Worm (Caenorhabditis elegans) whole organism, L1 larva: ENCODE measurements around the gene Y39B6A.29.

Experiments used
- C16A3.4 ChIP-seq: fragments of 150-350 bp; optimal IDR thresholded peaks from 2 replicates; lab custom pipeline; 2014; ENCODE audit warnings: missing biosample characterization, missing genetic modification characterization
- C34B4.2 ChIP-seq: sonication (generic microtip); optimal IDR thresholded peaks from 2 replicates; lab custom pipeline; 2017; ENCODE audit warnings: mild to moderate bottlenecking, missing genetic modification characterization, missing compliant biosample characterization
- aha-1 ChIP-seq: fragments of 150-350 bp; optimal IDR thresholded peaks from 2 replicates; lab custom pipeline; 2014; ENCODE audit warnings: missing biosample characterization, missing genetic modification characterization
- aly-2 ChIP-seq: fragments of 150-350 bp; optimal IDR thresholded peaks from 2 replicates; lab custom pipeline; 2014; ENCODE audit warnings: missing biosample characterization, missing genetic modification characterization
- ama-1 ChIP-seq: fragments of 150-350 bp; optimal IDR thresholded peaks from 2 replicates; lab custom pipeline; 2014
- blmp-1 ChIP-seq: fragments of 150-350 bp; optimal IDR thresholded peaks from 2 replicates; lab custom pipeline; 2014; ENCODE audit warnings: missing biosample characterization, missing genetic modification characterization
- ceh-63 ChIP-seq: fragments of 200-800 bp; sonication (Bioruptor generic); optimal IDR thresholded peaks from 2 replicates; lab custom pipeline; 2018; ENCODE audit warnings: mild to moderate bottlenecking, missing genetic modification characterization, missing compliant biosample characterization
- ceh-82 ChIP-seq, 3 experiments: fragments of 150-350 bp in 1 of 3; sonication (generic microtip) in 2 of 3; optimal IDR thresholded peaks; 2 replicates each; lab custom pipeline; 2014 to 2017; ENCODE audit warnings: missing biosample characterization in 3 of 3, missing genetic modification characterization in 3 of 3
- ceh-88 ChIP-seq: fragments of 200-800 bp; sonication (Bioruptor generic); IDR thresholded peaks from 2 replicates; pipeline ENCODE4 v1.3.6; 2022; ENCODE audit warnings: missing genetic modification characterization, missing compliant biosample characterization
- ces-1 ChIP-seq: fragments of 150-350 bp; optimal IDR thresholded peaks from 2 replicates; lab custom pipeline; 2014; ENCODE audit warnings: missing biosample characterization, missing genetic modification reagents, missing genetic modification characterization
- dsc-1 ChIP-seq: sonication (generic microtip); optimal IDR thresholded peaks from 2 replicates; lab custom pipeline; 2016; ENCODE audit warnings: mild to moderate bottlenecking, missing genetic modification characterization, missing compliant biosample characterization
- efl-1 ChIP-seq, 4 experiments: fragments of 150-350 bp; optimal IDR thresholded peaks in 3 of 4; peaks in 1 of 4; 1 replicate in 1 of 4; 2 replicates in 3 of 4; lab custom pipeline; 2014; ENCODE audit warnings: missing biosample characterization in 2 of 4, missing genetic modification characterization in 2 of 4, missing genetic modification reagents in 2 of 4
- egl-13 ChIP-seq: sonication (generic microtip); optimal IDR thresholded peaks from 2 replicates; lab custom pipeline; 2016; ENCODE audit warnings: missing genotype, missing genetic modification reagents, missing genetic modification characterization, missing compliant biosample characterization
- egl-27 ChIP-seq, 2 experiments: fragments of 150-350 bp in 1 of 2; sonication (generic microtip); optimal IDR thresholded peaks; 3 replicates each; lab custom pipeline; 2017 to 2018; ENCODE audit warnings: missing biosample characterization in 2 of 2, missing genetic modification characterization in 2 of 2, missing genetic modification reagents in 2 of 2
- elt-2 ChIP-seq: sonication (generic microtip); optimal IDR thresholded peaks from 2 replicates; lab custom pipeline; 2016; ENCODE audit warnings: missing genetic modification characterization, mild to moderate bottlenecking, inconsistent platforms, missing compliant biosample characterization, missing genetic modification reagents
- elt-3 ChIP-seq, 6 experiments: fragments of 150-350 bp in 1 of 6; sonication (generic microtip); optimal IDR thresholded peaks; 2 replicates each; lab custom pipeline; 2017 to 2018; ENCODE audit warnings: missing biosample characterization in 6 of 6, missing genetic modification characterization in 6 of 6, inconsistent platforms in 1 of 6
- ets-5 ChIP-seq: fragments of 200-800 bp; sonication (Bioruptor generic); IDR thresholded peaks from 2 replicates; pipeline ENCODE4 v1.3.6; 2022; ENCODE audit warnings: missing genetic modification characterization, missing compliant biosample characterization
- fkh-4 ChIP-seq: sonication (generic microtip); optimal IDR thresholded peaks from 2 replicates; lab custom pipeline; 2016; ENCODE audit warnings: missing compliant biosample characterization, missing genetic modification characterization, borderline replicate concordance
- fkh-8 ChIP-seq: sonication (generic microtip); optimal IDR thresholded peaks from 2 replicates; lab custom pipeline; 2016; ENCODE audit warnings: mild to moderate bottlenecking, missing genetic modification characterization, missing compliant biosample characterization
- grh-1 ChIP-seq: fragments of 200-800 bp; sonication (Bioruptor generic); IDR thresholded peaks from 2 replicates; pipeline ENCODE4 v1.3.6; 2022; ENCODE audit warnings: missing genetic modification reagents, missing genetic modification characterization, missing compliant biosample characterization
- hlh-4 ChIP-seq: sonication (generic microtip); optimal IDR thresholded peaks from 2 replicates; lab custom pipeline; 2016; ENCODE audit warnings: mild to moderate bottlenecking, missing genetic modification characterization, missing compliant biosample characterization
- irx-1 ChIP-seq: sonication (generic microtip); optimal IDR thresholded peaks from 2 replicates; lab custom pipeline; 2016; ENCODE audit warnings: missing genetic modification characterization, missing compliant biosample characterization
- isw-1 ChIP-seq: fragments of 200-800 bp; sonication (Bioruptor generic); IDR thresholded peaks from 2 replicates; pipeline ENCODE4 v1.3.6; 2022; ENCODE audit warnings: missing genetic modification characterization, missing compliant biosample characterization
- lin-14 ChIP-seq: fragments of 200-800 bp; sonication (Bioruptor generic); optimal IDR thresholded peaks from 2 replicates; lab custom pipeline; 2018; ENCODE audit warnings: mild to moderate bottlenecking, missing genetic modification characterization, moderate library complexity, missing compliant biosample characterization
- lin-35 ChIP-seq, 2 experiments: fragments of 150-350 bp; optimal IDR thresholded peaks; 2 replicates each; lab custom pipeline; 2014; ENCODE audit warnings: missing biosample characterization in 2 of 2, missing genetic modification characterization in 2 of 2, missing genetic modification reagents in 2 of 2
- lin-39 ChIP-seq: fragments of 150-350 bp; optimal IDR thresholded peaks from 2 replicates; lab custom pipeline; 2014; ENCODE audit warnings: missing biosample characterization, missing genetic modification reagents, missing genetic modification characterization
- lir-3 ChIP-seq: sonication (generic microtip); optimal IDR thresholded peaks from 2 replicates; lab custom pipeline; 2016; ENCODE audit warnings: mild to moderate bottlenecking, missing genetic modification characterization, moderate library complexity, missing compliant biosample characterization; ENCODE audit not compliant: poor library complexity
- lsy-2 ChIP-seq, 2 experiments: fragments of 150-350 bp; optimal IDR thresholded peaks; 2 replicates each; lab custom pipeline; 2014; ENCODE audit warnings: missing biosample characterization in 2 of 2, missing genetic modification characterization in 2 of 2
- mef-2 ChIP-seq: fragments of 150-350 bp; optimal IDR thresholded peaks from 2 replicates; lab custom pipeline; 2014; ENCODE audit warnings: missing biosample characterization, missing genetic modification characterization
- mep-1 ChIP-seq: fragments of 150-350 bp; optimal IDR thresholded peaks from 2 replicates; lab custom pipeline; 2014; ENCODE audit warnings: missing biosample characterization, missing genetic modification characterization
- nhr-11 ChIP-seq: fragments of 150-350 bp; optimal IDR thresholded peaks from 2 replicates; lab custom pipeline; 2014; ENCODE audit warnings: missing biosample characterization, missing genetic modification characterization
- nhr-12 ChIP-seq: sonication (generic microtip); optimal IDR thresholded peaks from 2 replicates; lab custom pipeline; 2017; ENCODE audit warnings: missing biosample characterization, missing genetic modification characterization
- nhr-19 ChIP-seq: fragments of 200-800 bp; sonication (Bioruptor generic); conservative IDR thresholded peaks from 2 replicates; pipeline ENCODE4 v1.3.6; 2022; ENCODE audit warnings: missing genetic modification characterization, missing compliant biosample characterization
- nhr-20 ChIP-seq: sonication (generic microtip); optimal IDR thresholded peaks from 2 replicates; lab custom pipeline; 2016; ENCODE audit warnings: mild to moderate bottlenecking, missing genetic modification characterization, missing compliant biosample characterization
- nhr-71 ChIP-seq: sonication (generic microtip); optimal IDR thresholded peaks from 2 replicates; lab custom pipeline; 2016; ENCODE audit warnings: mild to moderate bottlenecking, missing genetic modification characterization, moderate library complexity, missing compliant biosample characterization
- nhr-76 ChIP-seq: sonication (generic microtip); optimal IDR thresholded peaks from 2 replicates; lab custom pipeline; 2017; ENCODE audit warnings: missing biosample characterization, missing genetic modification characterization
- nhr-77 ChIP-seq: fragments of 150-350 bp; optimal IDR thresholded peaks from 2 replicates; lab custom pipeline; 2014; ENCODE audit warnings: missing biosample characterization, missing genetic modification characterization
- nhr-84 ChIP-seq: sonication (generic microtip); optimal IDR thresholded peaks from 2 replicates; lab custom pipeline; 2017; ENCODE audit warnings: missing biosample characterization, missing genetic modification characterization
- nhr-85 ChIP-seq: sonication (generic microtip); peaks from one replicate; lab custom pipeline; 2016; ENCODE audit warnings: missing genetic modification characterization, inconsistent platforms, missing compliant biosample characterization
- nhr-90 ChIP-seq: sonication (generic microtip); optimal IDR thresholded peaks from 2 replicates; lab custom pipeline; 2016; ENCODE audit warnings: mild to moderate bottlenecking, missing genetic modification characterization, missing compliant biosample characterization; ENCODE audit not compliant: poor library complexity
- rnt-1 ChIP-seq: sonication (generic microtip); optimal IDR thresholded peaks from 2 replicates; lab custom pipeline; 2016; ENCODE audit warnings: mild to moderate bottlenecking, missing genetic modification characterization, moderate library complexity, missing compliant biosample characterization
- skn-1 ChIP-seq: fragments of 150-350 bp; optimal IDR thresholded peaks from 2 replicates; lab custom pipeline; 2014; ENCODE audit warnings: missing biosample characterization, missing genetic modification characterization
- sox-4 ChIP-seq: sonication (generic microtip); optimal IDR thresholded peaks from 2 replicates; lab custom pipeline; 2016; ENCODE audit warnings: missing genetic modification characterization, missing compliant biosample characterization
- sptf-1 ChIP-seq: fragments of 150-350 bp; optimal IDR thresholded peaks from 2 replicates; lab custom pipeline; 2014; ENCODE audit warnings: missing biosample characterization, missing genetic modification characterization
- swsn-7 ChIP-seq: sonication (generic microtip); optimal IDR thresholded peaks from 2 replicates; lab custom pipeline; 2016; ENCODE audit warnings: missing genetic modification characterization, missing compliant biosample characterization
- vab-15 ChIP-seq: sonication (generic microtip); optimal IDR thresholded peaks from 2 replicates; lab custom pipeline; 2017; ENCODE audit warnings: missing genotype, mild to moderate bottlenecking, missing genetic modification characterization, missing compliant biosample characterization
- zag-1 ChIP-seq: fragments of 150-350 bp; optimal IDR thresholded peaks from 2 replicates; lab custom pipeline; 2014; ENCODE audit warnings: missing biosample characterization, missing genetic modification characterization
- ztf-11 ChIP-seq, 2 experiments: sonication (generic microtip); optimal IDR thresholded peaks; 2 replicates each; lab custom pipeline; 2016 to 2017; ENCODE audit warnings: missing genetic modification characterization in 2 of 2, missing biosample characterization in 1 of 2, missing compliant biosample characterization in 1 of 2

Y39B6A.29 gene

DNA sequence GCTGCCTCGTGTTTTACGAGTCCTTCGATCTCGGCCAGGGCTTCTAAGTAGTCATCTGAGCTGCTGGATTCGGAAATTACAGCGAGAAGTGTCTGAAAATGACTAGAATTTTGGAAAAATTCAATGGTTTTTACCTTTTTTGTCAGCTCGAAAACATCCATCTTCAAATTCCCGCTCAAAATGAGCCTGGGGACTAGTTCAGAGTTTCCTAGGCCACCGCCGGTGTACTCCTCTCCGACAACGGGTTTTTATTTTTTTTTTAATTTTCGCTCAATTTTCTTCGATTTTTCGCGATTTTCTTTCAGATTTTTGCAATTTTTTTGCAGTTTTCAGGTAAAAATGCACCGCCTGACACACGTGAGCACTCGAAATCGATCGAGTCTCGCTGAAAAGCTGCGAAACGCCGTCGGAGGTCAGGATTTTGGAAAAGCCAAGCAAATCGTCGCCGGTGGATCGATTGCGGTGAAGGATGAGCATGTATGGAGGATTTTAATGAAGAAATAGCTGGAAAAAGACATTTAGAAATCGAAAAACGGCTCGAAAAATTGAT lies 43.5 kb downstream of the Y39B6A.29 start, which contains the start of the genes mrps-35 and sws-1 (continued):
- no peak for TF ChIP-seq sptf-1 (tag; lab: Kevin White, UChicago)
- TF ChIP-seq ceh-82 (tag; optimal IDR thresholded peaks at IDR 0.05; lab: Kevin White, UChicago): peak; percentile 20 to 79 (median 68)
- TF ChIP-seq nhr-12 (tag; lab: Kevin White, UChicago): no peak
- peak in 1 of 2 experiments; percentile 95 for TF ChIP-seq ztf-11 (tag; optimal IDR thresholded peaks at IDR 0.05; lab: Kevin White, UChicago)
- TF ChIP-seq ama-1: no peak
- peak; percentile 26 for TF ChIP-seq lin-39 (tag; lab: Kevin White, UChicago)
- peak; percentile 94 for TF ChIP-seq nhr-85 (tag; lab: Kevin White, UChicago)
- peak; percentile 69 for TF ChIP-seq grh-1 (GFP tag; lab: Robert Waterston, UW)
- peak; percentile 79 for TF ChIP-seq nhr-20
- TF ChIP-seq irx-1: peak; percentile 95
- TF ChIP-seq nhr-77 (tag; lab: Kevin White, UChicago): no peak
- peak; percentile 87 for TF ChIP-seq sox-4 (tag; lab: Kevin White, UChicago)
- no peak for TF ChIP-seq ces-1 (GFP tag; lab: Kevin White, UChicago)
- TF ChIP-seq vab-15 (tag; lab: Kevin White, UChicago): peak; percentile 20
- peak; percentile 72 to 74 for TF ChIP-seq lsy-2 (tag; optimal IDR thresholded peaks at IDR 0.05; lab: Kevin White, UChicago)
- TF ChIP-seq fkh-8 (tag; lab: Kevin White, UChicago): peak; percentile 76
- TF ChIP-seq ets-5 (GFP tag; lab: Robert Waterston, UW): no peak
- TF ChIP-seq lir-3: peak; percentile 94
- TF ChIP-seq C16A3.4: no peak
- TF ChIP-seq skn-1: peak; percentile 47
- TF ChIP-seq dsc-1 (tag; lab: Kevin White, UChicago): peak; percentile 92
- TF ChIP-seq isw-1 (GFP tag; lab: Robert Waterston, UW): peak; percentile 61
- no peak for TF ChIP-seq lin-14 (GFP tag; lab: Kevin White, UChicago)
- no peak for TF ChIP-seq ceh-88 (GFP tag; lab: Robert Waterston, UW)
- peak; percentile 92 for TF ChIP-seq nhr-19 (GFP tag; lab: Robert Waterston, UW)
- no peak for TF ChIP-seq zag-1 (tag; lab: Kevin White, UChicago)
- TF ChIP-seq egl-27 (tag; optimal IDR thresholded peaks at IDR 0.05; lab: Kevin White, UChicago): no peak
- TF ChIP-seq nhr-76: no peak
- TF ChIP-seq mef-2 (tag; lab: Kevin White, UChicago): no peak
- peak; percentile 91 to 94 for TF ChIP-seq lin-35 (GFP tag; optimal IDR thresholded peaks at IDR 0.05; lab: Kevin White, UChicago)
- peak; percentile 91 for TF ChIP-seq nhr-90 (tag; lab: Kevin White, UChicago)
- peak; percentile 89 for TF ChIP-seq nhr-71 (tag; lab: Kevin White, UChicago)
- no peak for TF ChIP-seq C34B4.2 (tag; lab: Kevin White, UChicago)
- TF ChIP-seq aly-2 (tag; lab: Kevin White, UChicago): peak; percentile 0
- TF ChIP-seq ceh-63 (GFP tag; lab: Kevin White, UChicago): no peak
- no peak for TF ChIP-seq nhr-11 (tag; lab: Kevin White, UChicago)
- peak; percentile 56 for TF ChIP-seq hlh-4
- peak; percentile 81 for TF ChIP-seq egl-13 (tag; lab: Kevin White, UChicago)
- no peak for TF ChIP-seq aha-1 (tag; lab: Kevin White, UChicago)
- TF ChIP-seq rnt-1 (tag; lab: Kevin White, UChicago): peak; percentile 99
- TF ChIP-seq elt-2 (tag; lab: Kevin White, UChicago): peak; percentile 59

DNA sequence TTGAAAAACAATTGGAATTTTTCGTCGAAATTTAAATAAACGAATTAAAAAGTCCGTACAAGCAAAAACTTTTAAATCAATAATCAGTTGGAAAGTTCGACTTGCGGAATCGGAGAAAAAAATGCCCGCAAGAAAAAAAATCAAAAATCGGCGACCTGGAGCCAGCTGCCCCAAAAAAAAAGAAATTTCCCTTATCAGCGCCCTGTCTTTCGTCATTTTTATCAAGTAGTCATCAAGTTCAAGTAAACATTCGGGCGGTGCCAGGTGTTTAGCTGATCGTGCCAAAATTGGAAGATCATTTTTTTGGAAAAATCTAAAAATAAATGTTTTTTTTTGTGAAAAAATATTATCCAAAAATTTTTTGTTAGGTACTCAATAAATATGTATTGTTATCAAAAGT lies 46.3 kb downstream of the Y39B6A.29 start:
- TF ChIP-seq fkh-4: no peak
- no peak for TF ChIP-seq mep-1 (tag; lab: Kevin White, UChicago)
- TF ChIP-seq nhr-20: no peak
- no peak for TF ChIP-seq swsn-7 (tag; lab: Kevin White, UChicago)
- TF ChIP-seq elt-2 (tag; lab: Kevin White, UChicago): peak; percentile 32
- no peak for TF ChIP-seq nhr-84 (tag; lab: Kevin White, UChicago)
- no peak for TF ChIP-seq lin-14 (GFP tag; lab: Kevin White, UChicago)
- TF ChIP-seq efl-1 (optimal IDR thresholded peaks at IDR 0.05; lab: Kevin White, UChicago): no peak
- peak in 1 of 2 experiments; percentile 68 for TF ChIP-seq efl-1 (GFP tag; optimal IDR thresholded peaks at IDR 0.05 in 1 of 2; lab: Kevin White, UChicago)
- TF ChIP-seq zag-1 (tag; lab: Kevin White, UChicago): no peak
- no peak for TF ChIP-seq blmp-1 (tag; lab: Kevin White, UChicago)
- TF ChIP-seq nhr-90 (tag; lab: Kevin White, UChicago): no peak
- TF ChIP-seq nhr-19 (GFP tag; lab: Robert Waterston, UW): no peak
- no peak for TF ChIP-seq elt-3 (tag; optimal IDR thresholded peaks at IDR 0.05; lab: Kevin White, UChicago)
- TF ChIP-seq, all 84 proteins: peak for 2
